Worm (Caenorhabditis elegans) whole organism, young adult: ENCODE results near the gene K04C2.2.

Experiments used
- C17E4.6 ChIP-seq: fragments of 200-800 bp; sonication (Bioruptor generic); IDR thresholded peaks from 2 replicates; pipeline ENCODE4 v1.3.6; 2022; ENCODE audit warnings: missing genetic modification reagents, missing genetic modification characterization, missing compliant biosample characterization
- F23B12.7 ChIP-seq: sonication (generic microtip); optimal IDR thresholded peaks from 2 replicates; lab custom pipeline; 2017; ENCODE audit warnings: missing genetic modification characterization, mild to moderate bottlenecking, missing compliant biosample characterization, antibody characterized with exemption, moderate library complexity; ENCODE audit not compliant: insufficient read depth
- F37B4.10 ChIP-seq: fragments of 200-800 bp; sonication (Bioruptor generic); IDR thresholded peaks from 2 replicates; pipeline ENCODE4 v1.3.6; 2022; ENCODE audit warnings: missing genetic modification characterization, missing compliant biosample characterization
- F49E8.2 ChIP-seq: sonication (generic microtip); optimal IDR thresholded peaks from 3 replicates; lab custom pipeline; 2017; ENCODE audit warnings: missing genetic modification characterization, mild to moderate bottlenecking, missing compliant biosample characterization, antibody characterized with exemption, moderate library complexity; ENCODE audit not compliant: insufficient read depth
- F57C9.4 ChIP-seq: sonication (generic microtip); optimal IDR thresholded peaks from 2 replicates; lab custom pipeline; 2017; ENCODE audit warnings: mild to moderate bottlenecking, missing genetic modification characterization, missing compliant biosample characterization
- T07F8.4 ChIP-seq: sonication (generic microtip); optimal IDR thresholded peaks from 2 replicates; lab custom pipeline; 2016; ENCODE audit warnings: mild to moderate bottlenecking, missing genetic modification characterization, moderate library complexity, missing compliant biosample characterization
- Y53F4B.3 ChIP-seq: fragments of 200-800 bp; sonication (Bioruptor generic); IDR thresholded peaks from 2 replicates; pipeline ENCODE4 v1.3.6; 2022; ENCODE audit warnings: missing genetic modification reagents, missing genetic modification characterization, missing compliant biosample characterization
- Y53G8AR.9 ChIP-seq: fragments of 200-800 bp; sonication (Bioruptor generic); conservative IDR thresholded peaks from 2 replicates; pipeline ENCODE4 v1.3.6; 2022; ENCODE audit warnings: missing genetic modification reagents, missing genetic modification characterization, missing compliant biosample characterization
- Y56A3A.18 ChIP-seq: fragments of 200-800 bp; sonication (Bioruptor generic); IDR thresholded peaks from 2 replicates; pipeline ENCODE4 v1.3.6; 2022; ENCODE audit warnings: missing genetic modification reagents, missing genetic modification characterization, missing compliant biosample characterization
- Y79H2A.3 ChIP-seq: fragments of 200-800 bp; sonication (Bioruptor generic); conservative IDR thresholded peaks from 2 replicates; pipeline ENCODE4 v1.3.6; 2022; ENCODE audit warnings: missing genetic modification reagents, missing genetic modification characterization, missing compliant biosample characterization
- Y95B8A.8 ChIP-seq: fragments of 200-800 bp; sonication (Bioruptor generic); IDR thresholded peaks from 2 replicates; pipeline ENCODE4 v1.3.6; 2022; ENCODE audit warnings: missing genetic modification reagents, missing genetic modification characterization, missing compliant biosample characterization
- akir-1 ChIP-seq: fragments of 200-800 bp; sonication (Bioruptor generic); optimal IDR thresholded peaks from 2 replicates; lab custom pipeline; 2018; ENCODE audit warnings: mild to moderate bottlenecking, missing genetic modification characterization, moderate library complexity, missing compliant biosample characterization
- ama-1 ChIP-seq, 3 experiments: fragments of 150-350 bp in 1 of 3; sonication (generic microtip) in 2 of 3; optimal IDR thresholded peaks; 2 replicates each; lab custom pipeline; 2014 to 2018; ENCODE audit warnings: missing biosample characterization in 2 of 3, missing genetic modification characterization in 2 of 3, missing genetic modification reagents in 2 of 3
- athp-1 ChIP-seq: sonication (generic microtip); optimal IDR thresholded peaks from 2 replicates; lab custom pipeline; 2017; ENCODE audit warnings: mild to moderate bottlenecking, missing genetic modification characterization, missing compliant biosample characterization
- bed-1 ChIP-seq: fragments of 200-800 bp; sonication (Bioruptor generic); IDR thresholded peaks from 2 replicates; pipeline ENCODE4 v1.3.6; 2022; ENCODE audit warnings: missing genetic modification reagents, missing genetic modification characterization, missing compliant biosample characterization
- ccch-3 ChIP-seq: fragments of 200-800 bp; sonication (Bioruptor generic); optimal IDR thresholded peaks from 2 replicates; lab custom pipeline; 2018; ENCODE audit warnings: mild to moderate bottlenecking, missing genetic modification characterization, missing compliant biosample characterization
- dpff-1 ChIP-seq: sonication (generic microtip); optimal IDR thresholded peaks from 2 replicates; lab custom pipeline; 2017; ENCODE audit warnings: mild to moderate bottlenecking, missing genetic modification characterization, missing compliant biosample characterization
- efl-1 ChIP-seq: fragments of 150-350 bp; optimal IDR thresholded peaks from 2 replicates; lab custom pipeline; 2014; ENCODE audit warnings: missing biosample characterization, missing genetic modification reagents, missing genetic modification characterization
- ets-4 ChIP-seq: fragments of 200-800 bp; sonication (Bioruptor generic); optimal IDR thresholded peaks from 2 replicates; lab custom pipeline; 2018; ENCODE audit warnings: mild to moderate bottlenecking, missing genetic modification characterization, missing compliant biosample characterization
- him-1 ChIP-seq: sonication (generic microtip); optimal IDR thresholded peaks from 2 replicates; lab custom pipeline; 2016; ENCODE audit warnings: missing genotype, missing genetic modification reagents, missing genetic modification characterization, missing compliant biosample characterization
- hmg-20 ChIP-seq: fragments of 200-800 bp; sonication (Bioruptor generic); IDR thresholded peaks from 2 replicates; pipeline ENCODE4 v1.3.6; 2022; ENCODE audit warnings: missing genetic modification reagents, missing genetic modification characterization, missing compliant biosample characterization
- hrde-1 ChIP-seq: sonication (generic microtip); optimal IDR thresholded peaks from 2 replicates; lab custom pipeline; 2016; ENCODE audit warnings: missing genetic modification characterization, mild to moderate bottlenecking, missing compliant biosample characterization, moderate library complexity, missing genotype, missing genetic modification reagents, borderline replicate concordance
- hsf-1 ChIP-seq: fragments of 200-800 bp; sonication (Bioruptor generic); IDR thresholded peaks from 2 replicates; pipeline ENCODE4 v1.3.6; 2022; ENCODE audit warnings: missing genetic modification reagents, missing genetic modification characterization, missing compliant biosample characterization
- let-607 ChIP-seq, 2 experiments: fragments of 200-800 bp in 1 of 2; sonication (Bioruptor generic) in 1 of 2; sonication (generic microtip) in 1 of 2; optimal IDR thresholded peaks; 2 replicates each; lab custom pipeline; 2016 to 2018; ENCODE audit warnings: mild to moderate bottlenecking in 2 of 2, missing compliant biosample characterization in 2 of 2, missing genetic modification characterization in 2 of 2, moderate library complexity in 2 of 2, missing genotype in 1 of 2
- lin-26 ChIP-seq: fragments of 200-800 bp; sonication (Bioruptor generic); IDR thresholded peaks from 2 replicates; pipeline ENCODE4 v1.3.6; 2022; ENCODE audit warnings: missing genetic modification reagents, missing genetic modification characterization, missing compliant biosample characterization
- lin-40 ChIP-seq: sonication (generic microtip); optimal IDR thresholded peaks from 2 replicates; lab custom pipeline; 2016; ENCODE audit warnings: missing genetic modification characterization, mild to moderate bottlenecking, missing compliant biosample characterization, missing genotype, missing genetic modification reagents
- lsy-27 ChIP-seq: sonication (generic microtip); optimal IDR thresholded peaks from 2 replicates; lab custom pipeline; 2017; ENCODE audit warnings: missing genetic modification characterization, mild to moderate bottlenecking, missing compliant biosample characterization, antibody characterized with exemption, missing genotype, borderline replicate concordance; ENCODE audit not compliant: insufficient read depth
- madf-3 ChIP-seq: fragments of 200-800 bp; sonication (Bioruptor generic); IDR thresholded peaks from 2 replicates; pipeline ENCODE4 v1.3.6; 2022; ENCODE audit warnings: missing genetic modification reagents, missing genetic modification characterization, missing compliant biosample characterization
- madf-8 ChIP-seq: fragments of 200-800 bp; sonication (Bioruptor generic); conservative IDR thresholded peaks from 2 replicates; pipeline ENCODE4 v1.3.6; 2022; ENCODE audit warnings: missing genetic modification reagents, missing genetic modification characterization, missing compliant biosample characterization
- nfya-1 ChIP-seq: sonication (generic microtip); optimal IDR thresholded peaks from 2 replicates; lab custom pipeline; 2017; ENCODE audit warnings: antibody characterized with exemption, missing compliant biosample characterization, missing genetic modification characterization, borderline replicate concordance; ENCODE audit not compliant: insufficient read depth
- nhr-120 ChIP-seq: fragments of 200-800 bp; sonication (Bioruptor generic); IDR thresholded peaks from 2 replicates; pipeline ENCODE4 v1.3.6; 2022; ENCODE audit warnings: missing genetic modification characterization, missing compliant biosample characterization
- nhr-80 ChIP-seq: sonication (generic microtip); optimal IDR thresholded peaks from 2 replicates; lab custom pipeline; 2016; ENCODE audit warnings: missing genetic modification characterization, missing compliant biosample characterization
- nhr-90 ChIP-seq: sonication (generic microtip); optimal IDR thresholded peaks from 2 replicates; lab custom pipeline; 2016; ENCODE audit warnings: missing genotype, mild to moderate bottlenecking, missing genetic modification characterization, missing compliant biosample characterization
- pbrm-1 ChIP-seq: fragments of 200-800 bp; sonication (Bioruptor generic); IDR thresholded peaks from 2 replicates; pipeline ENCODE4 v1.3.6; 2022; ENCODE audit warnings: missing genetic modification reagents, missing genetic modification characterization, missing compliant biosample characterization
- rcor-1 ChIP-seq: fragments of 200-800 bp; sonication (Bioruptor generic); IDR thresholded peaks from 2 replicates; pipeline ENCODE4 v1.3.6; 2022; ENCODE audit warnings: missing genetic modification reagents, missing genetic modification characterization, missing compliant biosample characterization
- rec-8 ChIP-seq, 2 experiments: sonication (generic microtip); optimal IDR thresholded peaks; 2 replicates each; lab custom pipeline; 2016; ENCODE audit warnings: mild to moderate bottlenecking in 2 of 2, missing genetic modification characterization in 2 of 2, missing genetic modification reagents in 2 of 2, missing genotype in 2 of 2, missing biosample characterization in 1 of 2, missing compliant biosample characterization in 1 of 2, moderate library complexity in 1 of 2
- rpc-1 ChIP-seq, 2 experiments: fragments of 150-350 bp in 1 of 2; sonication (generic microtip) in 1 of 2; optimal IDR thresholded peaks; 2 replicates each; lab custom pipeline; 2014 to 2018; ENCODE audit warnings: missing biosample characterization in 1 of 2, missing genetic modification characterization in 1 of 2, missing genetic modification reagents in 1 of 2, missing genotype in 1 of 2
- snpc-1.3 ChIP-seq: sonication (generic microtip); optimal IDR thresholded peaks from 2 replicates; lab custom pipeline; 2017; ENCODE audit warnings: missing genetic modification characterization, mild to moderate bottlenecking, missing compliant biosample characterization, antibody characterized with exemption, moderate library complexity, missing genotype, missing genetic modification reagents; ENCODE audit not compliant: insufficient read depth
- snpc-4 ChIP-seq, 5 experiments: fragments of 150-350 bp in 1 of 5; sonication (generic microtip) in 4 of 5; optimal IDR thresholded peaks; 2 replicates each; lab custom pipeline; 2014 to 2018; ENCODE audit warnings: missing genetic modification characterization in 5 of 5, missing biosample characterization in 3 of 5, antibody characterized with exemption in 2 of 5, mild to moderate bottlenecking in 2 of 5, missing compliant biosample characterization in 2 of 5, missing genotype in 2 of 5, moderate library complexity in 2 of 5, missing genetic modification reagents in 1 of 5
- somi-1 ChIP-seq: fragments of 200-800 bp; sonication (Bioruptor generic); optimal IDR thresholded peaks from 2 replicates; lab custom pipeline; 2018; ENCODE audit warnings: mild to moderate bottlenecking, missing genetic modification characterization, missing compliant biosample characterization
- sptf-2 ChIP-seq: fragments of 200-800 bp; sonication (Bioruptor generic); optimal IDR thresholded peaks from 2 replicates; lab custom pipeline; 2018; ENCODE audit warnings: mild to moderate bottlenecking, missing genetic modification characterization, missing compliant biosample characterization
- tbp1 ChIP-seq: fragments of 200-800 bp; sonication (Bioruptor generic); optimal IDR thresholded peaks from 2 replicates; lab custom pipeline; 2018; ENCODE audit warnings: mild to moderate bottlenecking, missing genetic modification characterization, missing compliant biosample characterization
- ztf-25 ChIP-seq: fragments of 200-800 bp; sonication (Bioruptor generic); IDR thresholded peaks from 2 replicates; pipeline ENCODE4 v1.3.6; 2022; ENCODE audit warnings: missing genetic modification reagents, missing genetic modification characterization, missing compliant biosample characterization
- ztf-28 ChIP-seq: fragments of 200-800 bp; sonication (Bioruptor generic); IDR thresholded peaks from 2 replicates; pipeline ENCODE4 v1.3.6; 2022; ENCODE audit warnings: missing genetic modification reagents, missing genetic modification characterization, missing compliant biosample characterization

K04C2.2 gene

DNA sequence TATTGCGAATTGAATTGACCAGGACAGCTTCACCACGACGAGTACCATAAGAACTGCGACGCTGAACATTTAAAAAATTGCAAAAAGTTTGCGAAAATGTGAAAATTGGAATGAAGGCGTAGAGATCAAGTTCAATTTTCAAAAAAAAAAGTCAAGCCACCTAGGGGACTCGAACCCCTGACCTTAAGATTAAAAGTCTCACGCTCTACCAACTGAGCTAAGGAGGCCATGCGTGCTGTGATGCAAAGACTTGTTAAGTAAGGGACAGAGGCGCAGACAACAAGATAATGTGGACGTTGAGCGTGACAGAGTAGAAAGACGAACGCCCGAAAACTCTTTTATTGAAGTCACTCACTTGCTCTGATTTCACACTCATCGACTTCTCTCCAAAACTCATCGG is 2.0 kb upstream of the K04C2.2 start (continued):
- TF ChIP-seq ets-4 (GFP tag; lab: Kevin White, UChicago) (no peak), dpff-1 (tag; lab: Kevin White, UChicago) (no peak), Y95B8A.8 (GFP tag; lab: Robert Waterston, UW) (0 out of 2 replicates have a peak, but pooled peaks have one; percentile 63), lin-40 (tag; lab: Kevin White, UChicago) (peak; percentile 21), nhr-80 (tag; lab: Kevin White, UChicago) (peak; percentile 8), Y53F4B.3 (GFP tag; lab: Robert Waterston, UW) (peak; percentile 83; the same call in 1 of the 2 replicates), snpc-4 (GFP tag; optimal IDR thresholded peaks at IDR 0.05; lab: Kevin White, UChicago) (peak; percentile 61), snpc-4 (tag; optimal IDR thresholded peaks at IDR 0.05; lab: Kevin White, UChicago) (peak in 1 of 4 experiments; percentile 54), sptf-2 (GFP tag; lab: Kevin White, UChicago) (no peak), madf-8 (GFP tag; lab: Robert Waterston, UW) (0 out of 2 replicates have a peak, but pooled peaks have one; percentile 18), akir-1 (GFP tag; lab: Kevin White, UChicago) (peak; percentile 6), somi-1 (peak; percentile 26), ama-1 (optimal IDR thresholded peaks at IDR 0.05; lab: Kevin White, UChicago) (no peak), ama-1 (GFP tag; optimal IDR thresholded peaks at IDR 0.05; lab: Kevin White, UChicago) (peak in 1 of 2 experiments; percentile 89), Y79H2A.3 (GFP tag; lab: Robert Waterston, UW) (peak; percentile 72; the same call in 1 of the 2 replicates), rec-8 (tag; optimal IDR thresholded peaks at IDR 0.05; lab: Kevin White, UChicago) (peak; percentile 36 to 83), let-607 (tag; optimal IDR thresholded peaks at IDR 0.05; lab: Kevin White, UChicago) (peak; percentile 6 to 38), ccch-3 (GFP tag; lab: Kevin White, UChicago) (no peak), nhr-120 (GFP tag; lab: Robert Waterston, UW) (0 out of 2 replicates have a peak, but pooled peaks have one; percentile 40), bed-1 (no peak), Y53G8AR.9 (peak; percentile 62; the same call in 1 of the 2 replicates), ztf-28 (GFP tag; lab: Robert Waterston, UW) (peak; percentile 73), F37B4.10 (GFP tag; lab: Robert Waterston, UW) (0 out of 2 replicates have a peak, but pooled peaks have one; percentile 62), hmg-20 (peak; percentile 70; the same call in 1 of the 2 replicates), him-1 (tag; lab: Kevin White, UChicago) (peak; percentile 43), athp-1 (tag; lab: Kevin White, UChicago) (peak; percentile 63), hsf-1 (GFP tag; lab: Robert Waterston, UW) (peak; percentile 64; the same call in 1 of the 2 replicates), hrde-1 (tag; lab: Kevin White, UChicago) (peak; percentile 85), snpc-1.3 (peak; percentile 54), F49E8.2 (peak; percentile 76), efl-1 (GFP tag; lab: Kevin White, UChicago) (peak; percentile 30), ztf-25 (GFP tag; lab: Robert Waterston, UW) (peak; percentile 93), nhr-90 (tag; lab: Kevin White, UChicago) (peak; percentile 86), lsy-27 (tag; lab: Kevin White, UChicago) (peak; percentile 64), pbrm-1 (GFP tag; lab: Robert Waterston, UW) (peak; percentile 85), F57C9.4 (no peak), rcor-1 (GFP tag; lab: Robert Waterston, UW) (peak; percentile 76), madf-3 (GFP tag; lab: Robert Waterston, UW) (peak; percentile 77; the same call in 1 of the 2 replicates), lin-26 (GFP tag; lab: Robert Waterston, UW) (peak; percentile 96), F23B12.7 (tag; lab: Kevin White, UChicago) (peak; percentile 92), T07F8.4 (no peak), Y56A3A.18 (peak; percentile 92), tbp1 (GFP tag; lab: Kevin White, UChicago) (peak; percentile 99), rpc-1 (optimal IDR thresholded peaks at IDR 0.05; lab: Kevin White, UChicago) (peak; percentile 86), rpc-1 (tag; optimal IDR thresholded peaks at IDR 0.05; lab: Kevin White, UChicago) (peak; percentile 93), C17E4.6 (no peak), nfya-1 (tag; lab: Kevin White, UChicago) (no peak)
